Fruit fly (Drosophila melanogaster): Measurements from ENCODE around the gene CG11590.

The CG11590 gene

dm6 chrX:14172524-14172923, 27.5 kb upstream of the CG11590 start, which contains the start of gene betaNACtes1:
betaNACtes1 (minus strand) TSS chrX:14172624.
- TF ChIP-seq vnd (GFP tag; IDR thresholded peaks at IDR 0.05; ENCODE audit: partially characterized antibody) = no peak
- TF ChIP-seq CG17385 (GFP tag; optimal IDR thresholded peaks at IDR 0.05) = no peak
- no peak for TF ChIP-seq CG30403 (GFP tag; optimal IDR thresholded peaks at IDR 0.05)
- no peak for TF ChIP-seq otp (GFP tag; IDR thresholded peaks at IDR 0.05)
- TF ChIP-seq tio (GFP tag; optimal IDR thresholded peaks at IDR 0.05) = no peak
- TF ChIP-seq Antp (GFP tag; optimal IDR thresholded peaks at IDR 0.05) = no peak
- no peak for TF ChIP-seq CG2875 (GFP tag; optimal IDR thresholded peaks at IDR 0.05)

dm6 chrX:14173654-14174053, 26.3 kb upstream of the CG11590 start:
- TF ChIP-seq CG17359 (tag; optimal IDR thresholded peaks at IDR 0.05) (no peak), Spps (tag; optimal IDR thresholded peaks at IDR 0.05) (no peak), tin (GFP tag; optimal IDR thresholded peaks at IDR 0.05) (no peak), trh (GFP tag; optimal IDR thresholded peaks at IDR 0.05) (no peak), NFAT (GFP tag; IDR thresholded peaks at IDR 0.05) (no peak), GATAe (GFP tag; conservative IDR thresholded peaks at IDR 0.05) (no peak), Abd-B (GFP tag; optimal IDR thresholded peaks at IDR 0.05) (no peak), knrl (GFP tag; IDR thresholded peaks at IDR 0.05; ENCODE audit: partially characterized antibody) (no peak), Dad (GFP tag; optimal IDR thresholded peaks at IDR 0.05) (no peak), sr (GFP tag; IDR thresholded peaks at IDR 0.05) (no peak), scrt (GFP tag; optimal IDR thresholded peaks at IDR 0.05) (no peak), CG32532 (GFP tag; IDR thresholded peaks at IDR 0.05) (0 out of 2 replicates have a peak, but pooled peaks have one; percentile 12), chinmo (GFP tag; IDR thresholded peaks at IDR 0.05; ENCODE audit: partially characterized antibody) (0 out of 4 replicates have a peak, but pooled peaks have one; percentile 44), dati (GFP tag; IDR thresholded peaks at IDR 0.05) (no peak), Drgx (GFP tag; IDR thresholded peaks at IDR 0.05) (no peak), abd-A (tag; optimal IDR thresholded peaks at IDR 0.05) (peak; percentile 19), CG17361 (GFP tag; IDR thresholded peaks at IDR 0.05) (no peak), HLH54F (GFP tag; optimal IDR thresholded peaks at IDR 0.05) (no peak), CG11085 (GFP tag; IDR thresholded peaks at IDR 0.05) (no peak), CG2712 (tag; optimal IDR thresholded peaks at IDR 0.05) (no peak), zf30C (GFP tag; optimal IDR thresholded peaks at IDR 0.05) (no peak), CG3065 (GFP tag; optimal IDR thresholded peaks at IDR 0.05) (no peak), hbn (GFP tag; IDR thresholded peaks at IDR 0.05; ENCODE audit: partially characterized antibody) (no peak), CG30403 (GFP tag; optimal IDR thresholded peaks at IDR 0.05) (no peak), Nf-YC (tag; optimal IDR thresholded peaks at IDR 0.05) (no peak), Dbx (GFP tag; IDR thresholded peaks at IDR 0.05) (no peak), fru (optimal IDR thresholded peaks at IDR 0.05) (no peak), ken (GFP tag; IDR thresholded peaks at IDR 0.05) (no peak), CG12236 (GFP tag; optimal IDR thresholded peaks at IDR 0.05) (no peak), phol (tag; optimal IDR thresholded peaks at IDR 0.05) (no peak), vfl (GFP tag; optimal IDR thresholded peaks at IDR 0.05) (no peak), CG12769 (tag; optimal IDR thresholded peaks at IDR 0.05) (peak; percentile 54), mld (GFP tag; IDR thresholded peaks at IDR 0.05; ENCODE audit: partially characterized antibody) (no peak), yki (optimal IDR thresholded peaks at IDR 0.05) (no peak), kni (GFP tag; optimal IDR thresholded peaks at IDR 0.05) (no peak), Sox100B (GFP tag; optimal IDR thresholded peaks at IDR 0.05) (no peak), CG1647 (GFP tag; optimal IDR thresholded peaks at IDR 0.05) (no peak), da (GFP tag; optimal IDR thresholded peaks at IDR 0.05) (no peak), Hr51 (GFP tag; optimal IDR thresholded peaks at IDR 0.05) (no peak), MESR4 (GFP tag; optimal IDR thresholded peaks at IDR 0.05) (no peak), CG13775 (GFP tag; optimal IDR thresholded peaks at IDR 0.05) (no peak), vvl (GFP tag; IDR thresholded peaks at IDR 0.05) (peak; percentile 18; the same call in 1 of the 2 replicates), Hmr (GFP tag; optimal IDR thresholded peaks at IDR 0.05) (no peak), CG32767 (GFP tag; IDR thresholded peaks at IDR 0.05) (no peak), YL-1 (GFP tag; optimal IDR thresholded peaks at IDR 0.05) (no peak)

All from whole organism, embryonic.